Worm (Caenorhabditis elegans): ENCODE results near the gene F10B5.2.

Gene F10B5.2

DNA sequence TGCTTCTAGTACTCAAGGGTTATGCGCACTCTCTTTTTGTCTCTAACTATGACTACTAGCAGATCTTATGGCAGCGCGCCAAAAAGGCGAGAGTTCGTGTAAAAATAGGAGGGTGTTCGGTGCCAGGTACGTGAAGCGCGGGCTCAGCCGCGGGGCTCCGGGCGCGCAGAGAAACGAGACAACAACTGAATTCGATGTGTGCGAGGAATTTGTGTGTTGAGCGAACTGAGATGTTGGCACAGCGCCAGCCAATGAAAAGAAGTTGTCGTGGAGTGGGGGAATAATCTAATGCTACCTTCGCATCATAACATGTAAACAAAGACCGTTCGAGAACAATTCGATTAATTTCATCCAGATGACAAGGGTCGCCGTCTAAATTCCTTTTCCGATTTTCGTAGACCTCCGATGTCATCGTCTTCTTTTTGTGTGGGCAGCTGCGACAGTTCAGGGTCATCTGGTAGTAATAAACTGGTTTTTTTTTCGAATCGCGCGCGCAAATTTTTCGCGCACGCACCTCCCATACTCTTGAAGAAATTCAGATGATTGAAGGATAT is 13.1 kb upstream of the F10B5.2 start (continued):
- no peak for TF ChIP-seq zip-2 (tag; optimal IDR thresholded peaks at IDR 0.05)
- peak; percentile 42 for TF ChIP-seq nhr-25 (tag; optimal IDR thresholded peaks at IDR 0.05; ENCODE audit: borderline replicate concordance, insufficient read depth)
- TF ChIP-seq nhr-237 (tag; optimal IDR thresholded peaks at IDR 0.05): no peak
- no peak for TF ChIP-seq snpc-1.2 (GFP tag; IDR thresholded peaks at IDR 0.05)
- no peak for TF ChIP-seq daf-12 (tag; optimal IDR thresholded peaks at IDR 0.05)
- TF ChIP-seq cey-2 (tag; optimal IDR thresholded peaks at IDR 0.05; ENCODE audit: borderline replicate concordance, insufficient read depth): no peak
- TF ChIP-seq unc-130 (GFP tag; optimal IDR thresholded peaks at IDR 0.05): no peak
- TF ChIP-seq aha-1 (tag): peak; percentile 97
- TF ChIP-seq unc-39 (tag; optimal IDR thresholded peaks at IDR 0.05): no peak
- TF ChIP-seq ceh-62 (tag; optimal IDR thresholded peaks at IDR 0.05): no peak
- peak in 1 of 2 experiments; percentile 43 for TF ChIP-seq hif-1 (tag; optimal IDR thresholded peaks at IDR 0.05)
- TF ChIP-seq tag-97 (GFP tag; IDR thresholded peaks at IDR 0.05): no peak
- TF ChIP-seq F37D6.2 (tag; optimal IDR thresholded peaks at IDR 0.05): peak; percentile 59
- peak; percentile 46 to 78 for TF ChIP-seq lsy-2 (tag; optimal IDR thresholded peaks at IDR 0.05)
- peak in 1 of 2 experiments; percentile 43 for TF ChIP-seq daf-16 (GFP tag; optimal IDR thresholded peaks at IDR 0.05)
- TF ChIP-seq daf-16 (tag; optimal IDR thresholded peaks at IDR 0.05): no peak
- no peak for TF ChIP-seq mdt-29 (GFP tag; IDR thresholded peaks at IDR 0.05)
- TF ChIP-seq mes-2 (tag; optimal IDR thresholded peaks at IDR 0.05; ENCODE audit: poor library complexity, severe bottlenecking): peak; percentile 43
- TF ChIP-seq Y75B8A.6 (GFP tag; IDR thresholded peaks at IDR 0.05): no peak
- TF ChIP-seq dmd-9 (GFP tag; IDR thresholded peaks at IDR 0.05): no peak
- peak; percentile 54 for TF ChIP-seq hlh-30 (tag; optimal IDR thresholded peaks at IDR 0.05; ENCODE audit: insufficient read depth)
- TF ChIP-seq ceh-32 (tag; optimal IDR thresholded peaks at IDR 0.05; ENCODE audit: poor library complexity): no peak
- no peak for TF ChIP-seq ceh-82 (tag; optimal IDR thresholded peaks at IDR 0.05)
- no peak for TF ChIP-seq zip-11 (GFP tag; IDR thresholded peaks at IDR 0.05)
- no peak for TF ChIP-seq daf-19 (GFP tag; conservative IDR thresholded peaks at IDR 0.05)
- peak; percentile 31 for TF ChIP-seq spr-1 (tag; optimal IDR thresholded peaks at IDR 0.05)
- TF ChIP-seq sdz-12 (GFP tag; optimal IDR thresholded peaks at IDR 0.05): no peak
- TF ChIP-seq lin-13 (GFP tag; optimal IDR thresholded peaks at IDR 0.05): no peak
- no peak for TF ChIP-seq pha-4 (GFP tag; IDR thresholded peaks at IDR 0.05)
- TF ChIP-seq pha-4 (tag; optimal IDR thresholded peaks at IDR 0.05): no peak
- no peak for TF ChIP-seq lir-3 (tag; optimal IDR thresholded peaks at IDR 0.05)
- TF ChIP-seq ctbp-1 (GFP tag; IDR thresholded peaks at IDR 0.05): peak; percentile 82; the same call in 1 of the 2 replicates

DNA sequence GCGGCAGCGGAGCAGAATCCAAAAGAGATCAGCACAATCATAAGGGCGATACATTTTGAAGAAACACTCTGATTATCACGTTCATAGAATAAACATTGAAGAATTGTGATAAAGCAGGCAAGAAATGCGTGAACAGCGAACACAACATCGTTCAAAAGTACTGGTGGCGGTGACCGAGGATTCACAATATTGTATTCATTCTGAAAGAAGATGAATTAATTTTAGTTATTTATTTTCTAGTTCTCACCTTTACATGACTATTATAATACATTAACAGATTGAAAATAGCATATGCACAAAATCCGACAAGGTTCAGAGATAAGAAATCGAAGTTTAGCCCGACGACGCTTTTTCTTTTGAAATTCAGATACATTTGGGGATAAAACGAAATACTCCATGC is 8.6 kb upstream of the F10B5.2 start:
- peak in 1 of 2 experiments; percentile 94 for TF ChIP-seq unc-62 (GFP tag; optimal IDR thresholded peaks at IDR 0.05 in 1 of 2)
- no peak for TF ChIP-seq unc-62 (tag; optimal IDR thresholded peaks at IDR 0.05)
- no peak for TF ChIP-seq pqm-1 (tag; optimal IDR thresholded peaks at IDR 0.05)

DNA sequence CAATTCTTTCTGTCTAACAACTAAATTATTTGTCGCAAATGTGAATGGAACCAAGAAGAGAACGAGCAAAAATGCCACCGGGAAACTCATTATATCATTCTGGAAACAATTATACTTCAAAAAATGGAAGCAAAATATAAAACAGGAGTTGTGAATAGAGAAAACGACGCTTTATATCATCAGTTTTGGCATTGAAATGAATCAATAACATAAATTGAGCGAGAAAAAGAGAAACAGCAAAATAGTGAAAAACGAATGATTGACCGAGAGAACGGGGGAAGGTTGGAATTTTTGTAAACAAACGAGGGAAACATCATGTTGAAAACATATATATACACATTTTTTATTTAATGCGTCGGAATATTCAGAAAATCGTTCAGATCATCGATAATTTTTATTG is 7.7 kb upstream of the F10B5.2 start, which contains the start of gene ctns-1:
Gene ctns-1, minus strand, starts transcription at position 101 of the 400 bp plus-strand sequence.
- TF ChIP-seq lin-38 (GFP tag; IDR thresholded peaks at IDR 0.05) (peak; percentile 10; the same call in 1 of the 2 replicates), mes-2 (tag; optimal IDR thresholded peaks at IDR 0.05; ENCODE audit: poor library complexity, severe bottlenecking) (peak; percentile 8), dmd-6 (GFP tag; IDR thresholded peaks at IDR 0.05) (no peak), daf-16 (GFP tag; optimal IDR thresholded peaks at IDR 0.05) (no peak), daf-16 (tag; optimal IDR thresholded peaks at IDR 0.05) (peak; percentile 54)

Data from whole organism, L4 larva.